Fruit fly (Drosophila melanogaster): ENCODE measurements around the gene Elp1.

Elp1 gene

dm6 chr3R:11661712-11662111 lies 10.9 kb downstream of the Elp1 start (continued):
- TF ChIP-seq Fer1 (GFP tag; optimal IDR thresholded peaks at IDR 0.05) (peak; percentile 70), CG1024 (GFP tag; IDR thresholded peaks at IDR 0.05) (no peak), YL-1 (GFP tag; optimal IDR thresholded peaks at IDR 0.05) (no peak), CG4707 (GFP tag; optimal IDR thresholded peaks at IDR 0.05) (peak; percentile 20), CG4360 (GFP tag; IDR thresholded peaks at IDR 0.05) (no peak), crc (GFP tag; optimal IDR thresholded peaks at IDR 0.05) (no peak), Hand (GFP tag; optimal IDR thresholded peaks at IDR 0.05) (no peak), Spps (tag; optimal IDR thresholded peaks at IDR 0.05) (no peak), gcm (GFP tag; optimal IDR thresholded peaks at IDR 0.05) (peak; percentile 29), br (optimal IDR thresholded peaks at IDR 0.05) (no peak), CG6175 (GFP tag; IDR thresholded peaks at IDR 0.05) (no peak), CG32532 (GFP tag; IDR thresholded peaks at IDR 0.05) (peak; percentile 38; the same call in 1 of the 2 replicates), CG17328 (GFP tag; IDR thresholded peaks at IDR 0.05) (peak; percentile 54; the same call in 1 of the 2 replicates), ap (GFP tag; IDR thresholded peaks at IDR 0.05) (no peak), trh (GFP tag; optimal IDR thresholded peaks at IDR 0.05) (no peak), CG16813 (GFP tag; IDR thresholded peaks at IDR 0.05; ENCODE audit: partially characterized antibody) (no peak), Ptx1 (GFP tag; IDR thresholded peaks at IDR 0.05) (peak; percentile 60), CG18599 (GFP tag; optimal IDR thresholded peaks at IDR 0.05) (peak; percentile 64), p53 (GFP tag; optimal IDR thresholded peaks at IDR 0.05) (no peak), kni (GFP tag; optimal IDR thresholded peaks at IDR 0.05) (no peak), CG17568 (GFP tag; optimal IDR thresholded peaks at IDR 0.05) (peak; percentile 49), sima (GFP tag; optimal IDR thresholded peaks at IDR 0.05) (no peak), lab (GFP tag; optimal IDR thresholded peaks at IDR 0.05) (peak; percentile 65), Taf1 (GFP tag; IDR thresholded peaks at IDR 0.05) (no peak), Drgx (GFP tag; IDR thresholded peaks at IDR 0.05) (peak; percentile 73), wor (GFP tag; IDR thresholded peaks at IDR 0.05) (no peak), CG2875 (GFP tag; optimal IDR thresholded peaks at IDR 0.05) (no peak), Dll (GFP tag; IDR thresholded peaks at IDR 0.05; ENCODE audit: partially characterized antibody) (no peak), CG30020 (tag; optimal IDR thresholded peaks at IDR 0.05) (no peak), bcd (GFP tag; optimal IDR thresholded peaks at IDR 0.05) (peak; percentile 12), CG18764 (GFP tag; optimal IDR thresholded peaks at IDR 0.05) (no peak), CG1602 (GFP tag; optimal IDR thresholded peaks at IDR 0.05) (no peak), yki (optimal IDR thresholded peaks at IDR 0.05) (no peak), CG14050 (GFP tag; IDR thresholded peaks at IDR 0.05) (peak; percentile 52; the same call in 2 of the 3 replicates), gem (tag; optimal IDR thresholded peaks at IDR 0.05) (peak; percentile 67), Aef1 (GFP tag; IDR thresholded peaks at IDR 0.05) (0 out of 3 replicates have a peak, but pooled peaks have one; percentile 33), sens (GFP tag) (peak; percentile 79), bigmax (GFP tag; optimal IDR thresholded peaks at IDR 0.05) (no peak), CG4282 (GFP tag; optimal IDR thresholded peaks at IDR 0.05) (no peak), pb (GFP tag; optimal IDR thresholded peaks at IDR 0.05) (no peak), CG8924 (tag; optimal IDR thresholded peaks at IDR 0.05) (peak; percentile 64), CG9876 (GFP tag; optimal IDR thresholded peaks at IDR 0.05) (no peak), Neu2 (GFP tag; optimal IDR thresholded peaks at IDR 0.05; ENCODE audit: borderline replicate concordance) (no peak), Fer3 (tag; optimal IDR thresholded peaks at IDR 0.05) (peak; percentile 55), jumu (GFP tag; optimal IDR thresholded peaks at IDR 0.05) (no peak), CG33213 (GFP tag; optimal IDR thresholded peaks at IDR 0.05) (no peak), sc (optimal IDR thresholded peaks at IDR 0.05) (no peak), sc (GFP tag; optimal IDR thresholded peaks at IDR 0.05) (no peak), unpg (GFP tag; optimal IDR thresholded peaks at IDR 0.05) (peak; percentile 61), CG6813 (GFP tag; optimal IDR thresholded peaks at IDR 0.05) (peak; percentile 37), bab2 (GFP tag; optimal IDR thresholded peaks at IDR 0.05) (no peak), Chrac-16 (GFP tag; optimal IDR thresholded peaks at IDR 0.05) (peak; percentile 7), CG12104 (GFP tag; optimal IDR thresholded peaks at IDR 0.05) (no peak)
